Worm (Caenorhabditis elegans): ENCODE measurements around the gene sor-3.

ce11 chrX:311211-311610 is 42.2 kb upstream of the sor-3 start, which contains the start of gene nlp-64:
- TF ChIP-seq W03F9.2 (tag; optimal IDR thresholded peaks at IDR 0.05) = no peak
- no peak for TF ChIP-seq him-1 (tag; optimal IDR thresholded peaks at IDR 0.05)
